Fruit fly (Drosophila melanogaster) whole organism, embryonic: Measurements from ENCODE around the gene CG31102.
A peak's percentile ranks its signal among the peaks of the same experiment; 100 is the strongest.

ENCODE experiments used
- Aef1 ChIP-seq: fragments of 200-800 bp; sonication (Bioruptor generic); IDR thresholded peaks from 3 replicates; pipeline ENCODE4 v1.3.6; 2022; ENCODE audit warnings: missing biosample characterization, missing genetic modification characterization
- CG1024 ChIP-seq: fragments of 200-800 bp; sonication (Bioruptor generic); IDR thresholded peaks from 2 replicates; pipeline ENCODE4 v1.3.6; 2022; ENCODE audit warnings: missing biosample characterization, missing genetic modification characterization
- CG14667 ChIP-seq: fragments of 200-800 bp; sonication (Bioruptor generic); IDR thresholded peaks from 2 replicates; pipeline ENCODE4 v1.3.6; 2022; ENCODE audit warnings: missing biosample characterization, missing genetic modification characterization
- CG15073 ChIP-seq: fragments of 200-800 bp; sonication (Bioruptor generic); optimal IDR thresholded peaks from 2 replicates; lab custom pipeline; 2016; ENCODE audit warnings: missing biosample characterization, missing genetic modification characterization
- CG16863 ChIP-seq: fragments of 200-800 bp; sonication (Bioruptor generic); optimal IDR thresholded peaks from 3 replicates; lab custom pipeline; 2016; ENCODE audit warnings: missing biosample characterization, missing genetic modification characterization
- CG18011 ChIP-seq: fragments of 200-800 bp; sonication (Bioruptor generic); optimal IDR thresholded peaks from 2 replicates; lab custom pipeline; 2017; ENCODE audit warnings: missing biosample characterization, missing genetic modification characterization, mild to moderate bottlenecking, moderate library complexity, missing genotype
- CG1832 ChIP-seq: fragments of 200-800 bp; sonication (Bioruptor generic); optimal IDR thresholded peaks from 2 replicates; lab custom pipeline; 2017; ENCODE audit warnings: missing biosample characterization, mild to moderate bottlenecking, missing genetic modification characterization, inconsistent platforms
- CG18599 ChIP-seq: fragments of 200-800 bp; sonication (Bioruptor generic); optimal IDR thresholded peaks from 3 replicates; lab custom pipeline; 2017; ENCODE audit warnings: missing biosample characterization, missing genetic modification characterization, mild to moderate bottlenecking, moderate library complexity, missing genetic modification reagents
- CG2875 ChIP-seq: fragments of 200-800 bp; sonication (Bioruptor generic); optimal IDR thresholded peaks from 2 replicates; lab custom pipeline; 2017; ENCODE audit warnings: missing biosample characterization, mild to moderate bottlenecking, missing genetic modification characterization, missing genetic modification reagents
- CG30431 ChIP-seq: fragments of 200-800 bp; sonication (Bioruptor generic); optimal IDR thresholded peaks from 2 replicates; lab custom pipeline; 2017; ENCODE audit warnings: missing biosample characterization, missing genetic modification characterization
- CG4424 ChIP-seq: fragments of 200-800 bp; sonication (Bioruptor generic); optimal IDR thresholded peaks from 3 replicates; lab custom pipeline; 2016; ENCODE audit warnings: missing biosample characterization, missing genetic modification characterization
- CG6683 ChIP-seq: fragments of 200-800 bp; sonication (Bioruptor generic); optimal IDR thresholded peaks from 2 replicates; lab custom pipeline; 2017; ENCODE audit warnings: missing biosample characterization, mild to moderate bottlenecking, missing genetic modification characterization, missing genetic modification reagents
- CG7372 ChIP-seq: fragments of 200-800 bp; sonication (Bioruptor generic); IDR thresholded peaks from 2 replicates; pipeline ENCODE4 v1.3.6; 2022; ENCODE audit warnings: missing biosample characterization, missing genetic modification characterization
- CG9215 ChIP-seq: fragments of 200-800 bp; sonication (Bioruptor generic); IDR thresholded peaks from 2 replicates; pipeline ENCODE4 v1.3.6; 2022; ENCODE audit warnings: missing biosample characterization, missing genetic modification characterization
- CG9609 ChIP-seq: fragments of 200-800 bp; sonication (Bioruptor generic); optimal IDR thresholded peaks from 3 replicates; lab custom pipeline; 2016; ENCODE audit warnings: missing biosample characterization, missing genetic modification characterization
- CHES-1-like ChIP-seq: fragments of 200-800 bp; sonication (Bioruptor generic); optimal IDR thresholded peaks from 2 replicates; lab custom pipeline; 2016; ENCODE audit warnings: missing biosample characterization, missing genetic modification characterization
- Chrac-16 ChIP-seq: fragments of 200-800 bp; sonication (Bioruptor generic); optimal IDR thresholded peaks from 3 replicates; lab custom pipeline; 2016; ENCODE audit warnings: missing biosample characterization, missing genetic modification characterization
- D19A ChIP-seq: fragments of 200-800 bp; optimal IDR thresholded peaks from 3 replicates; lab custom pipeline; 2019; ENCODE audit warnings: missing biosample characterization, mild to moderate bottlenecking, missing genetic modification characterization, moderate library complexity
- Dip3 ChIP-seq: fragments of 200-800 bp; sonication (Bioruptor generic); optimal IDR thresholded peaks from 3 replicates; lab custom pipeline; 2016; ENCODE audit warnings: missing biosample characterization, missing genetic modification characterization
- Doc2 ChIP-seq: fragments of 200-800 bp; sonication (Bioruptor generic); IDR thresholded peaks from 2 replicates; pipeline ENCODE4 v1.3.6; 2022; ENCODE audit warnings: missing biosample characterization, missing genetic modification characterization
- HHEX ChIP-seq: fragments of 200-800 bp; sonication (Bioruptor generic); optimal IDR thresholded peaks from 3 replicates; lab custom pipeline; 2017; ENCODE audit warnings: missing biosample characterization, mild to moderate bottlenecking, missing genetic modification characterization, missing genetic modification reagents
- Hr3 ChIP-seq: fragments of 200-800 bp; sonication (Bioruptor generic); optimal IDR thresholded peaks from 3 replicates; lab custom pipeline; 2016; ENCODE audit warnings: missing biosample characterization, missing genetic modification characterization
- Jarid2 ChIP-seq: fragments of 200-800 bp; sonication (Bioruptor generic); optimal IDR thresholded peaks from 3 replicates; lab custom pipeline; 2017; ENCODE audit warnings: mild to moderate bottlenecking, missing biosample characterization, missing genetic modification reagents, missing genetic modification characterization
- Kr ChIP-seq: fragments of 200-800 bp; sonication (Bioruptor generic); optimal IDR thresholded peaks from 2 replicates; lab custom pipeline; 2017; ENCODE audit warnings: missing biosample characterization, mild to moderate bottlenecking, missing genetic modification characterization
- amos ChIP-seq: fragments of 200-800 bp; sonication (Bioruptor generic); IDR thresholded peaks from 2 replicates; pipeline ENCODE4 v1.3.6; 2022; ENCODE audit warnings: missing biosample characterization, missing genetic modification characterization; ENCODE audit not compliant: partially characterized antibody
- aop ChIP-seq: fragments of 200-800 bp; sonication (Bioruptor generic); IDR thresholded peaks from 2 replicates; pipeline ENCODE4 v1.3.6; 2022; ENCODE audit warnings: missing biosample characterization, missing genetic modification characterization
- bbx ChIP-seq: fragments of 200-800 bp; sonication (Bioruptor generic); IDR thresholded peaks from 2 replicates; pipeline ENCODE4 v1.3.6; 2022; ENCODE audit warnings: missing biosample characterization, missing genetic modification characterization; ENCODE audit not compliant: partially characterized antibody
- cwo ChIP-seq: fragments of 200-800 bp; sonication (Bioruptor generic); optimal IDR thresholded peaks from 3 replicates; lab custom pipeline; 2017; ENCODE audit warnings: missing biosample characterization, missing genetic modification characterization, mild to moderate bottlenecking, moderate library complexity, missing genetic modification reagents
- dmrt99B ChIP-seq: fragments of 200-800 bp; sonication (Bioruptor generic); optimal IDR thresholded peaks from 2 replicates; lab custom pipeline; 2018; ENCODE audit warnings: missing biosample characterization, mild to moderate bottlenecking, missing genetic modification characterization, moderate library complexity
- fu2 ChIP-seq: fragments of 200-800 bp; sonication (Bioruptor generic); optimal IDR thresholded peaks from 2 replicates; lab custom pipeline; 2016; ENCODE audit warnings: missing biosample characterization, missing genetic modification characterization
- gsb ChIP-seq: fragments of 200-800 bp; sonication (Bioruptor generic); IDR thresholded peaks from 2 replicates; pipeline ENCODE4 v1.3.6; 2022; ENCODE audit warnings: missing biosample characterization, missing genetic modification characterization
- hb ChIP-seq: fragments of 200-800 bp; sonication (Bioruptor generic); IDR thresholded peaks from 3 replicates; pipeline ENCODE4 v1.3.6; 2022; ENCODE audit warnings: missing biosample characterization, missing genetic modification characterization; ENCODE audit not compliant: partially characterized antibody
- ind ChIP-seq: fragments of 200-800 bp; sonication (Bioruptor generic); optimal IDR thresholded peaks from 3 replicates; lab custom pipeline; 2016; ENCODE audit warnings: missing biosample characterization, missing genetic modification characterization
- inv ChIP-seq: fragments of 200-800 bp; sonication (Bioruptor generic); IDR thresholded peaks from 2 replicates; pipeline ENCODE4 v1.3.6; 2022; ENCODE audit warnings: missing biosample characterization, missing genetic modification characterization; ENCODE audit not compliant: partially characterized antibody
- jumu ChIP-seq: fragments of 200-800 bp; sonication (Bioruptor generic); optimal IDR thresholded peaks from 3 replicates; lab custom pipeline; 2016; ENCODE audit warnings: missing biosample characterization, missing genetic modification characterization
- lilli ChIP-seq: fragments of 200-800 bp; sonication (Bioruptor generic); optimal IDR thresholded peaks from 3 replicates; lab custom pipeline; 2016; ENCODE audit warnings: missing biosample characterization, missing genetic modification characterization
- lola ChIP-seq, 3 experiments: fragments of >200 bp in 2 of 3; fragments of 200-800 bp in 1 of 3; sonication (Bioruptor generic) in 1 of 3; optimal IDR thresholded peaks; 2 replicates each; lab custom pipeline; 2017 to 2019; ENCODE audit warnings: missing biosample characterization in 3 of 3, missing genetic modification characterization in 3 of 3, mild to moderate bottlenecking in 1 of 3, moderate library complexity in 1 of 3
- luna ChIP-seq: fragments of 200-800 bp; sonication (Bioruptor generic); optimal IDR thresholded peaks from 2 replicates; lab custom pipeline; 2016; ENCODE audit warnings: missing biosample characterization, missing genetic modification characterization
- mld ChIP-seq: fragments of 200-800 bp; sonication (Bioruptor generic); IDR thresholded peaks from 3 replicates; pipeline ENCODE4 v1.3.6; 2022; ENCODE audit warnings: missing biosample characterization, missing genetic modification characterization; ENCODE audit not compliant: partially characterized antibody
- nerfin-1 ChIP-seq: fragments of 200-800 bp; sonication (Bioruptor generic); optimal IDR thresholded peaks from 3 replicates; lab custom pipeline; 2019; ENCODE audit warnings: missing biosample characterization, mild to moderate bottlenecking, missing genetic modification characterization, moderate library complexity
- odd ChIP-seq: fragments of 200-800 bp; sonication (Bioruptor generic); optimal IDR thresholded peaks from 2 replicates; lab custom pipeline; 2017; ENCODE audit warnings: missing biosample characterization, mild to moderate bottlenecking, missing genetic modification characterization
- onecut ChIP-seq: fragments of 200-800 bp; sonication (Bioruptor generic); IDR thresholded peaks from 2 replicates; pipeline ENCODE4 v1.3.6; 2022; ENCODE audit warnings: missing biosample characterization, missing genetic modification characterization
- pnt ChIP-seq: fragments of 200-800 bp; sonication (Bioruptor generic); optimal IDR thresholded peaks from 3 replicates; lab custom pipeline; 2016; ENCODE audit warnings: missing biosample characterization, missing genetic modification characterization
- sd ChIP-seq: fragments of 200-800 bp; sonication (Bioruptor generic); optimal IDR thresholded peaks from 3 replicates; lab custom pipeline; 2018; ENCODE audit warnings: missing biosample characterization, mild to moderate bottlenecking, missing genetic modification characterization, moderate library complexity
- shn ChIP-seq: fragments of 200-800 bp; sonication (Bioruptor generic); optimal IDR thresholded peaks from 3 replicates; lab custom pipeline; 2016; ENCODE audit warnings: missing biosample characterization, missing genetic modification characterization
- sr ChIP-seq: fragments of 200-800 bp; sonication (Bioruptor generic); IDR thresholded peaks from 3 replicates; pipeline ENCODE4 v1.3.6; 2022; ENCODE audit warnings: missing biosample characterization, missing genetic modification characterization
- trh ChIP-seq: fragments of 200-800 bp; sonication (Bioruptor generic); optimal IDR thresholded peaks from 2 replicates; lab custom pipeline; 2016; ENCODE audit warnings: missing biosample characterization, missing genetic modification characterization
- vnd ChIP-seq: fragments of 200-800 bp; sonication (Bioruptor generic); IDR thresholded peaks from 3 replicates; pipeline ENCODE4 v1.3.6; 2022; ENCODE audit warnings: missing biosample characterization, missing genetic modification characterization; ENCODE audit not compliant: partially characterized antibody
- wdn ChIP-seq: fragments of 200-800 bp; sonication (Bioruptor generic); IDR thresholded peaks from 2 replicates; pipeline ENCODE4 v1.3.6; 2022; ENCODE audit warnings: missing biosample characterization, missing genetic modification characterization
- wek ChIP-seq: fragments of 200-800 bp; sonication (Bioruptor generic); optimal IDR thresholded peaks from 3 replicates; lab custom pipeline; 2018; ENCODE audit warnings: missing biosample characterization, mild to moderate bottlenecking, missing genetic modification characterization, moderate library complexity
- z ChIP-seq: fragments of 200-800 bp; sonication (Bioruptor generic); IDR thresholded peaks from 3 replicates; pipeline ENCODE4 v1.3.6; 2022; ENCODE audit warnings: missing biosample characterization, missing genetic modification characterization

The CG31102 gene

DNA sequence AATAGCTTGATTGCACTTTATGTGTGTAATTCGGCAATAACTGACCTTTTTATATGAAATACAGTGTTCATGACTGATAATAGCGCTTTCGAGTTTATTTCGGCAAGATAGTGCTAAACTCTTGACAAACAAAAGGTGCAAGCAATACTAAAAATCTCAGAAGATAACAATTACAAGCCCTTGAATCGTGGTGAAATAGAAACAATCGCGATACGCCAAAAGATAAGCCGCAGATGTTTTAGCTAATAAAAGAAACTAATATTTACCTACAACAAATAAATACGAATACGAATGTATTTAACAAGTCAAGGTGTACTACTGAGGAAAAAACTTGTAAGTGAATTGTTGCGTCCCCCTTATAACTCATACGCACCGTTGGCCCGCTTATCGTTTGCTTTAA, 20.1 kb downstream of the CG31102 start (continued):
- TF ChIP-seq CG4424 (no peak), Kr (GFP tag; lab: Kevin White, UChicago) (no peak), sd (tag; lab: Kevin White, UChicago) (no peak), nerfin-1 (tag; lab: Kevin White, UChicago) (no peak), CG9215 (GFP tag; lab: Robert Waterston, UW) (no peak), odd (GFP tag; lab: Kevin White, UChicago) (peak; percentile 61), onecut (no peak), vnd (GFP tag; lab: Robert Waterston, UW) (no peak), CG6683 (no peak), CG18599 (GFP tag; lab: Kevin White, UChicago) (peak; percentile 68), mld (GFP tag; lab: Robert Waterston, UW) (no peak), Dip3 (GFP tag; lab: Kevin White, UChicago) (no peak), hb (no peak), dmrt99B (tag; lab: Kevin White, UChicago) (no peak), bbx (GFP tag; lab: Robert Waterston, UW) (no peak), fu2 (GFP tag; lab: Kevin White, UChicago) (no peak), HHEX (GFP tag; lab: Kevin White, UChicago) (peak; percentile 8), cwo (GFP tag; lab: Kevin White, UChicago) (peak; percentile 19), CG30431 (no peak), CG15073 (GFP tag; lab: Kevin White, UChicago) (no peak), CHES-1-like (no peak), Doc2 (no peak), D19A (tag; lab: Kevin White, UChicago) (no peak), amos (GFP tag; lab: Robert Waterston, UW) (no peak), CG16863 (no peak), jumu (GFP tag; lab: Kevin White, UChicago) (no peak), CG7372 (peak; percentile 59), CG1832 (GFP tag; lab: Kevin White, UChicago) (no peak), inv (GFP tag; lab: Robert Waterston, UW) (no peak), lola (GFP tag; optimal IDR thresholded peaks at IDR 0.05; lab: Kevin White, UChicago) (no peak), sr (GFP tag; lab: Robert Waterston, UW) (no peak), Hr3 (GFP tag; lab: Kevin White, UChicago) (no peak), CG1024 (GFP tag; lab: Robert Waterston, UW) (no peak), shn (GFP tag; lab: Kevin White, UChicago) (no peak), ind (GFP tag; lab: Kevin White, UChicago) (no peak), aop (GFP tag; lab: Robert Waterston, UW) (no peak), luna (GFP tag; lab: Kevin White, UChicago) (no peak), gsb (GFP tag; lab: Robert Waterston, UW) (no peak), wek (no peak), Jarid2 (GFP tag; lab: Kevin White, UChicago) (no peak), CG18011 (GFP tag; lab: Kevin White, UChicago) (no peak), Chrac-16 (no peak), lilli (no peak), pnt (GFP tag; lab: Kevin White, UChicago) (no peak), Aef1 (GFP tag; lab: Robert Waterston, UW) (no peak), z (GFP tag; lab: Robert Waterston, UW) (no peak), CG14667 (no peak), wdn (GFP tag; lab: Robert Waterston, UW) (no peak), trh (GFP tag; lab: Kevin White, UChicago) (no peak), CG9609 (GFP tag; lab: Kevin White, UChicago) (no peak), CG2875 (GFP tag; lab: Kevin White, UChicago) (no peak)
